Fruit fly (Drosophila melanogaster): ENCODE data around the gene RhoL.
A peak's percentile ranks its signal among the peaks of the same experiment; 100 is the strongest.

RhoL gene

DNA sequence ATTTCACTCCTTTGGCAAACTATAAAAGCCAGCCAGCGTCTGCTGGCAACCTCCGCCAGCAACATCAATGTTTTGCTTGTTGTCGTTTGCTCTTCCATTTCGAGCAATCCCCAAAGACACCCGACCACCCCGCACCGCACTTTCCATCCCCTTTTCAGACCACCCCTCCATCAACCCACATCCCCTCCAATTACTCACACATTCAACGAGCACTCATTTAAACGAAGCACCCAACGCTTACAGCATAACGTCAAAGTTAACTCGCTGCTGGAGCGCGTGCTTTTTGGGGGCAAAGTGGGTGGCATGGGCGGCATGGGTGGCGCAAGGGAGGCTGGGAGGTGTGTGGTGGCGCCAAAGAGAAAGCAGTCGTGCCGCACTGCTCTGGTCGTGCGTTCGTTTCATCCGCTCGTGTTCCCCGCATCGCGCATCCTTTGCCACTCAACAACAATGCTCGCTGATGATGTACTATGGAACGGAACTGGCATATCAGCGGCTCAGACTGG is 11.3 kb downstream of the RhoL start (continued):
- TF ChIP-seq CG6854 (GFP tag; optimal IDR thresholded peaks at IDR 0.05): peak; percentile 32
- no peak for TF ChIP-seq Doc2 (GFP tag; IDR thresholded peaks at IDR 0.05)
- TF ChIP-seq amos (GFP tag; IDR thresholded peaks at IDR 0.05; ENCODE audit: partially characterized antibody): peak; percentile 18; the same call in 1 of the 2 replicates
- TF ChIP-seq CG13894 (tag; optimal IDR thresholded peaks at IDR 0.05): peak; percentile 75
- TF ChIP-seq cwo (GFP tag; optimal IDR thresholded peaks at IDR 0.05): peak; percentile 7
- peak; percentile 87 for TF ChIP-seq Deaf1 (tag; optimal IDR thresholded peaks at IDR 0.05)
- no peak for TF ChIP-seq dan (GFP tag; IDR thresholded peaks at IDR 0.05)
- 0 out of 3 replicates have a peak, but pooled peaks have one; percentile 6 for TF ChIP-seq row (GFP tag; IDR thresholded peaks at IDR 0.05)
- peak; percentile 35 for TF ChIP-seq CG18599 (GFP tag; optimal IDR thresholded peaks at IDR 0.05)
- TF ChIP-seq scrt (GFP tag; optimal IDR thresholded peaks at IDR 0.05): peak; percentile 43
- TF ChIP-seq ci (GFP tag; IDR thresholded peaks at IDR 0.05): 0 out of 3 replicates have a peak, but pooled peaks have one; percentile 23
- TF ChIP-seq Med (GFP tag): peak; percentile 48
- TF ChIP-seq Hr51 (GFP tag; optimal IDR thresholded peaks at IDR 0.05): peak in 1 of 2 experiments; percentile 71
- TF ChIP-seq Fer1 (GFP tag; optimal IDR thresholded peaks at IDR 0.05): peak; percentile 34
- TF ChIP-seq CG3407 (GFP tag; optimal IDR thresholded peaks at IDR 0.05): no peak
- no peak for TF ChIP-seq CG8290 (GFP tag; optimal IDR thresholded peaks at IDR 0.05)
- TF ChIP-seq CG8290 (tag; optimal IDR thresholded peaks at IDR 0.05): peak in 1 of 2 experiments; percentile 18
- peak; percentile 90 for TF ChIP-seq crol (GFP tag; IDR thresholded peaks at IDR 0.05)
- no peak for TF ChIP-seq CG4282 (GFP tag; optimal IDR thresholded peaks at IDR 0.05)
- TF ChIP-seq CG16779 (GFP tag; IDR thresholded peaks at IDR 0.05): peak; percentile 69; the same call in 1 of the 2 replicates
- peak; percentile 20 for TF ChIP-seq CG1832 (GFP tag; optimal IDR thresholded peaks at IDR 0.05)

- TF ChIP-seq CG17802 (tag; optimal IDR thresholded peaks at IDR 0.05) (no peak), CG18764 (GFP tag; optimal IDR thresholded peaks at IDR 0.05) (no peak), CG1603 (tag; optimal IDR thresholded peaks at IDR 0.05) (no peak), az2 (GFP tag; optimal IDR thresholded peaks at IDR 0.05) (no peak), mirr (GFP tag; optimal IDR thresholded peaks at IDR 0.05) (peak; percentile 35), CG1832 (GFP tag; optimal IDR thresholded peaks at IDR 0.05) (no peak), CG12744 (GFP tag; optimal IDR thresholded peaks at IDR 0.05) (no peak), scrt (GFP tag; optimal IDR thresholded peaks at IDR 0.05) (no peak), yki (optimal IDR thresholded peaks at IDR 0.05) (no peak), abd-A (tag; optimal IDR thresholded peaks at IDR 0.05) (peak; percentile 92), nom (GFP tag; optimal IDR thresholded peaks at IDR 0.05) (no peak), Deaf1 (tag; optimal IDR thresholded peaks at IDR 0.05) (peak; percentile 93), chinmo (GFP tag; IDR thresholded peaks at IDR 0.05; ENCODE audit: partially characterized antibody) (0 out of 4 replicates have a peak, but pooled peaks have one; percentile 46), Ets65A (GFP tag) (no peak), cg (GFP tag; optimal IDR thresholded peaks at IDR 0.05) (peak; percentile 47), B-H1 (GFP tag; IDR thresholded peaks at IDR 0.05) (no peak), inv (GFP tag; IDR thresholded peaks at IDR 0.05; ENCODE audit: partially characterized antibody) (no peak), CG13894 (tag; optimal IDR thresholded peaks at IDR 0.05) (peak; percentile 41), CG10959 (GFP tag; IDR thresholded peaks at IDR 0.05) (no peak)
Measured at dm6 chr3R:9488493-9488892, 13.9 kb downstream of the RhoL start.

dm6 chr3R:9487961-9488360 is 14.4 kb downstream of the RhoL start:
- TF ChIP-seq CG3847 (GFP tag; IDR thresholded peaks at IDR 0.05) (no peak), CG12659 (GFP tag; optimal IDR thresholded peaks at IDR 0.05) (peak; percentile 5), ap (GFP tag; IDR thresholded peaks at IDR 0.05) (no peak), lilli (GFP tag; optimal IDR thresholded peaks at IDR 0.05) (peak; percentile 5), CG18619 (GFP tag; optimal IDR thresholded peaks at IDR 0.05) (peak; percentile 18), CG15269 (tag; optimal IDR thresholded peaks at IDR 0.05) (peak; percentile 10), Med (GFP tag) (peak; percentile 41), Eip74EF (GFP tag; optimal IDR thresholded peaks at IDR 0.05) (no peak), Hmr (GFP tag; optimal IDR thresholded peaks at IDR 0.05) (peak; percentile 26), cwo (GFP tag; optimal IDR thresholded peaks at IDR 0.05) (peak; percentile 4), CG7556 (GFP tag; optimal IDR thresholded peaks at IDR 0.05) (peak; percentile 57), CG6813 (GFP tag; optimal IDR thresholded peaks at IDR 0.05) (no peak), Pdp1 (GFP tag; optimal IDR thresholded peaks at IDR 0.05) (peak in 1 of 2 experiments; percentile 7), Lim3 (GFP tag; IDR thresholded peaks at IDR 0.05) (no peak)
